Worm (Caenorhabditis elegans): ENCODE measurements around the gene atg-7.
A peak's percentile ranks its signal among the peaks of the same experiment; 100 is the strongest.
"Not testable (repeated sequence)": the region's sequence is repeated elsewhere in the genome, so short reads cannot be mapped to it uniquely, and the experiment has no call there.

DNA sequence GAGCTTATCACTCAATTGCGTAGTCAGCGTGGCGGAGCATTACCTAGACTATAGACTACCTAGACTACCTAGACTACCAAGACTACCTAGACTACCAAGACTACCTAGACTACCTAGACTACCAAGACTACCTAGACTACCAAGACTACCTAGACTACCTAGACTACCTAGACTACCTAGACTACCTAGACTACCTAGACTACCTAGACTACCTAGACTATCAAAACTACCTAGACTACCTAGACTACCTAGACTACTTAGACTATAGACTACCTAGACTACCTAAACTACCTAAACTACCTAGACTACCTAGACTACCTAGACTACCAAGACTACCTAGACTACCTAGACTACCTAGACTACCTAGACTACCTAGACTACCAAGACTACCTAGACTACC is 10.0 kb downstream of the atg-7 start:
- not testable (repeated sequence) for TF ChIP-seq nhr-12 (tag; optimal IDR thresholded peaks at IDR 0.05); unc-62 (GFP tag; optimal IDR thresholded peaks at IDR 0.05); nhr-6 (tag; optimal IDR thresholded peaks at IDR 0.05); R02D3.7 (tag; optimal IDR thresholded peaks at IDR 0.05); aly-2 (tag; optimal IDR thresholded peaks at IDR 0.05); dmd-4 (tag; optimal IDR thresholded peaks at IDR 0.05); ztf-11 (tag; optimal IDR thresholded peaks at IDR 0.05); ceh-82 (tag; optimal IDR thresholded peaks at IDR 0.05)
- peak; percentile 76 for TF ChIP-seq nhr-237 (tag; optimal IDR thresholded peaks at IDR 0.05)
